Fruit fly (Drosophila melanogaster): ENCODE data around the gene mIF2.

Gene mIF2

DNA sequence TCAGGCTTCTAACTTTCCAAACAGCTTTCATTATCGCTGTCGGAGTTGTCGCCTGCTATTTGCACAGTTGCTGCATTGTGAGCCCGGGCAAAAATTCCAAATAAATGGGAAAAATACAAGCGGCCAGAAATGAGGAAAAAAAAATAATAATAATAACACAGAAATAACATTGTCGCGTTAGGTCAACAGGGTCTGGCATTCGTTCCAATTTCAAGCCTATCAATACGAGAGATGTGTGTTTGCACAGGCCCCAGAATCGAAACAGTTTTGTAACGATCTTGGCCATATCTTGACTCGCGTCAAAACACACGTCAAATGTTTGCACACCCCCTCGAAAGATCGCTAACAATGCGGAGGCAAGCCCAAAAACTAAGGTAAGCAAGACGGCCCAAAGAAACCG lies 11.8 kb upstream of the mIF2 start (continued):
- TF ChIP-seq B-H2 (GFP tag; optimal IDR thresholded peaks at IDR 0.05) (no peak), Spps (tag; optimal IDR thresholded peaks at IDR 0.05) (no peak), ham (GFP tag; IDR thresholded peaks at IDR 0.05) (no peak), z (GFP tag; IDR thresholded peaks at IDR 0.05) (no peak), Antp (GFP tag; optimal IDR thresholded peaks at IDR 0.05) (no peak), CG6654 (GFP tag; optimal IDR thresholded peaks at IDR 0.05) (no peak), sr (GFP tag; IDR thresholded peaks at IDR 0.05) (no peak), D19A (tag; optimal IDR thresholded peaks at IDR 0.05) (no peak), pfk (GFP tag; optimal IDR thresholded peaks at IDR 0.05) (peak; percentile 4), BEAF-32 (GFP tag; optimal IDR thresholded peaks at IDR 0.05) (no peak), mirr (GFP tag; optimal IDR thresholded peaks at IDR 0.05) (no peak), fru (optimal IDR thresholded peaks at IDR 0.05) (no peak), Dp (GFP tag; optimal IDR thresholded peaks at IDR 0.05) (no peak), h (optimal IDR thresholded peaks at IDR 0.05) (no peak), sc (optimal IDR thresholded peaks at IDR 0.05) (no peak), sc (GFP tag; optimal IDR thresholded peaks at IDR 0.05) (no peak), CG2875 (GFP tag; optimal IDR thresholded peaks at IDR 0.05) (peak; percentile 49), CG7963 (GFP tag; IDR thresholded peaks at IDR 0.05; ENCODE audit: partially characterized antibody) (no peak), Jarid2 (GFP tag; optimal IDR thresholded peaks at IDR 0.05) (no peak), CG17829 (tag; optimal IDR thresholded peaks at IDR 0.05) (no peak), sug (tag; optimal IDR thresholded peaks at IDR 0.05) (no peak), dimm (GFP tag; IDR thresholded peaks at IDR 0.05) (no peak), CG10543 (GFP tag; optimal IDR thresholded peaks at IDR 0.05) (peak; percentile 61), nmo (GFP tag; optimal IDR thresholded peaks at IDR 0.05) (no peak), Sin3A (optimal IDR thresholded peaks at IDR 0.05) (no peak), CG14050 (GFP tag; IDR thresholded peaks at IDR 0.05) (no peak), br (optimal IDR thresholded peaks at IDR 0.05) (no peak), nerfin-1 (tag; optimal IDR thresholded peaks at IDR 0.05) (no peak), CG16815 (GFP tag; optimal IDR thresholded peaks at IDR 0.05) (no peak), CG12659 (GFP tag; optimal IDR thresholded peaks at IDR 0.05) (peak; percentile 28), Hr39 (optimal IDR thresholded peaks at IDR 0.05) (no peak), CG11560 (tag; IDR thresholded peaks at IDR 0.05) (no peak), chif (GFP tag; optimal IDR thresholded peaks at IDR 0.05) (peak in 1 of 2 experiments; percentile 42), Mes4 (GFP tag; optimal IDR thresholded peaks at IDR 0.05) (no peak), Ravus (GFP tag; IDR thresholded peaks at IDR 0.05) (no peak), CG3995 (GFP tag; optimal IDR thresholded peaks at IDR 0.05) (no peak), zf30C (GFP tag; optimal IDR thresholded peaks at IDR 0.05) (no peak), inv (GFP tag; IDR thresholded peaks at IDR 0.05; ENCODE audit: partially characterized antibody) (no peak), maf-S (GFP tag; optimal IDR thresholded peaks at IDR 0.05) (no peak), lmd (GFP tag; IDR thresholded peaks at IDR 0.05) (no peak), BtbVII (GFP tag; optimal IDR thresholded peaks at IDR 0.05) (peak; percentile 40), trem (tag; optimal IDR thresholded peaks at IDR 0.05) (no peak), HLHmδ (GFP tag; optimal IDR thresholded peaks at IDR 0.05) (no peak), Rfx (GFP tag; IDR thresholded peaks at IDR 0.05) (peak; percentile 33; the same call in 1 of the 2 replicates), CG31224 (GFP tag; IDR thresholded peaks at IDR 0.05) (no peak), Hsf (GFP tag; optimal IDR thresholded peaks at IDR 0.05) (no peak), CG3847 (GFP tag; IDR thresholded peaks at IDR 0.05) (no peak), gfzf (GFP tag; optimal IDR thresholded peaks at IDR 0.05) (no peak), her (GFP tag; optimal IDR thresholded peaks at IDR 0.05) (peak; percentile 5), corto (GFP tag; optimal IDR thresholded peaks at IDR 0.05) (no peak), Fer1 (GFP tag; optimal IDR thresholded peaks at IDR 0.05) (peak; percentile 66), shn (GFP tag; optimal IDR thresholded peaks at IDR 0.05) (no peak), CG4424 (GFP tag; optimal IDR thresholded peaks at IDR 0.05) (no peak), pita (GFP tag; optimal IDR thresholded peaks at IDR 0.05) (no peak)

Measured in whole organism, embryonic.